Worm (Caenorhabditis elegans) whole organism, mixed stage, embryonic: ENCODE results near the gene srx-113.
A peak's percentile ranks its signal among the peaks of the same experiment; 100 is the strongest.

Experiments used
- blmp-1 ChIP-seq: fragments of 150-350 bp; optimal IDR thresholded peaks from 2 replicates; lab custom pipeline; 2014; ENCODE audit warnings: missing biosample characterization, missing genetic modification characterization
- ces-1 ChIP-seq: fragments of 150-350 bp; optimal IDR thresholded peaks from 2 replicates; lab custom pipeline; 2014; ENCODE audit warnings: missing biosample characterization, missing genetic modification reagents, missing genetic modification characterization
- drap-1 ChIP-seq: fragments of 200-800 bp; sonication (Bioruptor generic); optimal IDR thresholded peaks from 3 replicates; lab custom pipeline; 2018; ENCODE audit warnings: mild to moderate bottlenecking, missing genetic modification characterization, missing compliant biosample characterization
- elt-3 ChIP-seq: fragments of 150-350 bp; optimal IDR thresholded peaks from 2 replicates; lab custom pipeline; 2014; ENCODE audit warnings: missing biosample characterization, missing genetic modification characterization
- ham-2 ChIP-seq: fragments of 200-800 bp; sonication (Bioruptor generic); optimal IDR thresholded peaks from 2 replicates; lab custom pipeline; 2018; ENCODE audit warnings: mild to moderate bottlenecking, missing genetic modification characterization, missing compliant biosample characterization
- mab-5 ChIP-seq: fragments of 150-350 bp; optimal IDR thresholded peaks from 2 replicates; lab custom pipeline; 2014; ENCODE audit warnings: missing biosample characterization, missing genetic modification characterization
- mep-1 ChIP-seq: fragments of 150-350 bp; optimal IDR thresholded peaks from 2 replicates; lab custom pipeline; 2017; ENCODE audit warnings: missing biosample characterization, missing genetic modification reagents, missing genetic modification characterization, inconsistent platforms
- nhr-12 ChIP-seq: fragments of 150-350 bp; optimal IDR thresholded peaks from 2 replicates; lab custom pipeline; 2014; ENCODE audit warnings: missing biosample characterization, missing genetic modification characterization
- nhr-2 ChIP-seq: fragments of 150-350 bp; optimal IDR thresholded peaks from 2 replicates; lab custom pipeline; 2014; ENCODE audit warnings: missing biosample characterization, missing genetic modification characterization
- nhr-76 ChIP-seq: sonication (generic microtip); optimal IDR thresholded peaks from 2 replicates; lab custom pipeline; 2017; ENCODE audit warnings: missing biosample characterization, missing genetic modification characterization
- sem-2 ChIP-seq: fragments of 200-800 bp; sonication (Bioruptor generic); optimal IDR thresholded peaks from 2 replicates; lab custom pipeline; 2018; ENCODE audit warnings: mild to moderate bottlenecking, missing genetic modification characterization, missing compliant biosample characterization
- snpc-4 ChIP-seq: fragments of 150-350 bp; optimal IDR thresholded peaks from 2 replicates; lab custom pipeline; 2014; ENCODE audit warnings: missing biosample characterization, missing genetic modification characterization
- sptf-1 ChIP-seq: sonication (generic microtip); optimal IDR thresholded peaks from 2 replicates; lab custom pipeline; 2017; ENCODE audit warnings: mild to moderate bottlenecking, missing genetic modification characterization, moderate library complexity, missing compliant biosample characterization
- unc-120 ChIP-seq: sonication (generic microtip); optimal IDR thresholded peaks from 2 replicates; lab custom pipeline; 2017; ENCODE audit warnings: missing genetic modification characterization, missing compliant biosample characterization; ENCODE audit not compliant: poor library complexity, severe bottlenecking

The srx-113 gene

ce11 chrV:12584771-12585170, 47.2 kb downstream of the srx-113 start:
- TF ChIP-seq elt-3 (no peak), nhr-12 (tag; lab: Kevin White, UChicago) (no peak), mep-1 (no peak), snpc-4 (tag; lab: Kevin White, UChicago) (no peak), unc-120 (tag; lab: Kevin White, UChicago) (no peak), mab-5 (no peak), sem-2 (GFP tag; lab: Kevin White, UChicago) (no peak), ham-2 (GFP tag; lab: Kevin White, UChicago) (no peak), blmp-1 (tag; lab: Kevin White, UChicago) (no peak), drap-1 (GFP tag; lab: Kevin White, UChicago) (no peak)

ce11 chrV:12583421-12583820, 48.5 kb downstream of the srx-113 start:
- TF ChIP-seq nhr-76 (tag; lab: Kevin White, UChicago) = no peak
- TF ChIP-seq sptf-1 (tag; lab: Kevin White, UChicago) = no peak
- TF ChIP-seq nhr-2 (tag; lab: Kevin White, UChicago) = no peak
- no peak for TF ChIP-seq sem-2 (GFP tag; lab: Kevin White, UChicago)
- peak; percentile 94 for TF ChIP-seq ces-1
